Worm (Caenorhabditis elegans) whole organism, midembryonic: ENCODE data around the gene F43D2.7.

Experiments
- T22C8.4 ChIP-seq: fragments of 200-800 bp; sonication (Bioruptor generic); IDR thresholded peaks from 2 replicates; pipeline ENCODE4 v1.3.6; 2022; ENCODE audit warnings: missing genetic modification characterization, missing compliant biosample characterization
- cog-1 ChIP-seq: sonication (generic microtip); optimal IDR thresholded peaks from 2 replicates; lab custom pipeline; 2016; ENCODE audit warnings: missing genetic modification characterization, missing compliant biosample characterization
- flt-1 ChIP-seq: fragments of 200-800 bp; sonication (Bioruptor generic); IDR thresholded peaks from 2 replicates; pipeline ENCODE4 v1.3.6; 2022; ENCODE audit warnings: missing genetic modification characterization, missing compliant biosample characterization
- klf-2 ChIP-seq: fragments of 200-800 bp; sonication (Bioruptor generic); conservative IDR thresholded peaks from 2 replicates; pipeline ENCODE4 v1.3.6; 2022; ENCODE audit warnings: missing genetic modification reagents, missing genetic modification characterization, missing compliant biosample characterization
- med-1 ChIP-seq: sonication (generic microtip); optimal IDR thresholded peaks from 2 replicates; lab custom pipeline; 2017; ENCODE audit warnings: missing genetic modification characterization, mild to moderate bottlenecking, missing compliant biosample characterization, antibody characterized with exemption, missing genetic modification reagents; ENCODE audit not compliant: insufficient read depth
- ref-1 ChIP-seq: fragments of 200-800 bp; sonication (Bioruptor generic); conservative IDR thresholded peaks from 2 replicates; pipeline ENCODE4 v1.3.6; 2022; ENCODE audit warnings: missing genetic modification reagents, missing genetic modification characterization, missing compliant biosample characterization
- tab-1 ChIP-seq: fragments of 200-800 bp; sonication (Bioruptor generic); IDR thresholded peaks from 2 replicates; pipeline ENCODE4 v1.3.6; 2022; ENCODE audit warnings: missing genetic modification characterization, missing compliant biosample characterization
- ztf-23 ChIP-seq: fragments of 200-800 bp; sonication (Bioruptor generic); IDR thresholded peaks from 2 replicates; pipeline ENCODE4 v1.3.6; 2022; ENCODE audit warnings: missing genetic modification reagents, missing genetic modification characterization, missing compliant biosample characterization
- ztf-29 ChIP-seq: fragments of 200-800 bp; sonication (Bioruptor generic); IDR thresholded peaks from 2 replicates; pipeline ENCODE4 v1.3.6; 2022; ENCODE audit warnings: missing genetic modification reagents, missing genetic modification characterization, missing compliant biosample characterization

The F43D2.7 gene

DNA sequence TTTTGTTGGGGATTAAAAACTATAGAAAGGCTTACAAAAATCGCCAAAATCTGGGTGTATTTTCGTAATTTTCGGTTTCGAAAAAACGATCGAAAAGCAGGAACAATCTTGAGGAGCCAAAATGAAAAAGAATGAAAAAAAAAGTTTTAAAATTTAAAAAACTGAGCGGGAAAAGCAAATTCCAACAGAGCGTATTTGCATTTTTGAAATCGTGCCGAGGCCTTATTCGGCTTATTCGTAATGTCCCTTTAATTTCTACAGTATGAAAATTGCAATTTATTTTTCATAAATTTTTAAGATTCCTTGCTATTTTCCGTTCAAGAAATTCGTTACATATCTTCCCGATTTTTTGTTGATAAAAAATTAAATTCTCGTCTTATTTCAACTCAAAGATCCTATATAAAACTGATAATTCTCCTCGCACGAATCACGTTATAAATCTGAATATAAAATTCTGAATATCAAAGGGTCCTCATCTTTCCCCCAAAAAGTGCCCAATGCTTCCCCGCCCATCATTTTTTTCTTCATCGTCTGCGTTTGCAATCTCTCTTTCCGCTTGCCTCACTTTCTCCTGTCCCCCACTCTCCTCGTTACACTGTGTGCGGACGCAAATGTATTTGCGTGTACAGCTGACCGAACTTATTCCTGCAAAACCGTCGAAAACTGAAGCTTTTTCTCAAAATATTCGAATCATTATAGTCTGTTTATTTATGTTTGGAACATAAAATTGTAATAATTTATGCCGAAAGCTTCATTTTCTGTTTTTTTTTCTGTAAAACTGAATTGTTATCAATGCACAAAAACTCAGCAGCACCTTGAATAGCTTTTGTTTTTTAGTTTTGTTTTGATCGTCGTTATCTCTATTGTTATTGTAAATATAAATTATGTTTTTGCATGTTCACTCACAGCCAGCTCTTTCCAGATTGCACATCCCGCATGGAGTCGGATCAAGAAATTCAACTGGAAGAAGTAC is 6.1 kb upstream of the F43D2.7 start, which contains the start of the genes rfc-1 and pmp-3:
Gene rfc-1, minus strand, starts transcription at position 163 of the 973 bp plus-strand sequence.
Gene pmp-3, plus strand, starts transcription at position 923 of the 973 bp plus-strand sequence.
- TF ChIP-seq ref-1 (GFP tag; lab: Robert Waterston, UW) = no peak
- no peak for TF ChIP-seq klf-2
- TF ChIP-seq med-1 = no peak
- no peak for TF ChIP-seq ztf-23 (GFP tag; lab: Robert Waterston, UW)
- no peak for TF ChIP-seq T22C8.4 (GFP tag; lab: Robert Waterston, UW)
- TF ChIP-seq flt-1 = 0 out of 2 replicates have a peak, but pooled peaks have one; percentile 38
- no peak for TF ChIP-seq cog-1 (tag; lab: Kevin White, UChicago)
- no peak for TF ChIP-seq tab-1

DNA sequence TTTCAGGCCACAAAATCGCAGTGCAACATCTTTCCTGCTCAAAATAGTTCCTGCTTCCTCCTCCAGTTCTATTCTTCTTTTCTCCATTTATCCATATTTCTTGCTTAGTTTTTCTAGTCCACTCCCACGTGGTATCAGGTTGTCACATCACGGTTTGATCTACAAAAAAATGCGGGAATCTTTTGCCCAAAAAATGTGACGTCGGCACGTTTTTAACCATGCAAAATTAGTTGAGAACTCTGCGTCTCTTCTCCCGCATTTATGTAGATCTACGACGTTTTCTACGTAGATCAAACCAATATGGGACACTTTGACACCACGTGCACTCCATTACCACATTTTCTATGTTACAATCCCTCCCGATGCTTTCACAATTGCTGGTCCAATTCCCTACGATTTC is 2.0 kb upstream of the F43D2.7 start:
- TF ChIP-seq tab-1 (no peak), cog-1 (tag; lab: Kevin White, UChicago) (no peak), ref-1 (GFP tag; lab: Robert Waterston, UW) (no peak), T22C8.4 (GFP tag; lab: Robert Waterston, UW) (no peak), ztf-29 (no peak)

DNA sequence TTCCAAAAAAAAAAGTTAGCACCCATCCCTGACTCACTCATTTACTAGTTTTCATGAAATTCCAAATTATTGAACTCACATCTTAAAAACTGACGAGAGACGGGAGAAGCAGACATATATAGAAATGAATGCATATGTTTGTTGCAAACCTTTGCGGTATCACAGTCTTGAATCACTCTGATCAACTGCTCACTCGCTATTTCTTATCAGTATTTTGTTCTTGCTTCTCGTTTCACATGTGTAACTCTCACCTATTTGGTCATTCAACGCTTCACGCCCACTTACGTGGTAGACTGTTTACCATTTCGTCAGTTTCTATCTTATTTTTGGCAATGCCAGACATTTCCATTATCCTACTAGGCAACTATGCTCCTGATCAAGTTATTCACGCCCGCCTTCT is 798 bp upstream of the F43D2.7 start, which contains the start of gene C54G10.1:
Gene C54G10.1, plus strand, starts transcription at position 333 of the 400 bp plus-strand sequence.
- TF ChIP-seq cog-1 (tag; lab: Kevin White, UChicago) (no peak), ztf-23 (GFP tag; lab: Robert Waterston, UW) (no peak), tab-1 (no peak), klf-2 (no peak), ref-1 (GFP tag; lab: Robert Waterston, UW) (no peak), flt-1 (no peak), ztf-29 (no peak), T22C8.4 (GFP tag; lab: Robert Waterston, UW) (no peak), med-1 (no peak)

DNA sequence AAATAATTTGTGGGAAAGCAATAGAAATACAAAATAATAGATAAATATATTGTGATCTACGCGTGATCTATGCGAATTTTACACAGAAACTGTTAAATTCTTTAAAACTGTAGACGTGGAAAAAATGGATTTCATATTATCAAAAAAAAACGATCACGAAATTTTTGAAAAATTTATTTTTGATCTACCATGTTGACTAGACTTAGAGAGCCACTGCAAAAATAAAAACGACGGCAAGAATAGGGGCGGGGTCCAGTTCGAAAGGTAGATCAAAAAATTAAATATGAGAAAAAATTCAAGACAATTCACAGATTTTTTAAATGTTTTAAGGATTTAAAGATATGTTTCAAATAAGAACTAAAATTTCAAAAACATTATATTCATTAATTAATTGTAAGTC is 1.9 kb downstream of the F43D2.7 start:
- no peak for TF ChIP-seq ztf-23 (GFP tag; lab: Robert Waterston, UW)
- no peak for TF ChIP-seq med-1
- TF ChIP-seq tab-1 = no peak
- no peak for TF ChIP-seq klf-2
- no peak for TF ChIP-seq flt-1
- TF ChIP-seq T22C8.4 (GFP tag; lab: Robert Waterston, UW) = no peak
- no peak for TF ChIP-seq cog-1 (tag; lab: Kevin White, UChicago)
- TF ChIP-seq ztf-29 = no peak
- no peak for TF ChIP-seq ref-1 (GFP tag; lab: Robert Waterston, UW)

DNA sequence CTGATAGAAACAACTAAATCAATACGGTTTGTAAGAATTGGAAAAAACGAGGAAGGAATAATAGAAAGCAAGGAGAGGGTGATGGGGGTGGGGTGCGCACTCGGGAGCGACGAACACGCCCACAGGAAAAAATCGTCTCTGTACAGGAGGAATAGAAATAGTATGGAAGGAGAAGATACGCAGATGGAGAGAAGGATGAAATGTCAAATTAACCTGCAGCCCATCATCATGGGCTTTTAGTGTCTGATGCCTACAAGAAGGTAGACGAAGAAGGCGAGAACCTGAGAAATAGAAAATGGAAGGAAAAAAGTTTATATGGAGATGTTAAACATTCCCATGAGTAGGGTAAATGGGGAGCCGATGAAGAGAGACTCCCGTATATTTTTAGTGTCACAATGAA is 4.9 kb downstream of the F43D2.7 start, which contains the start of gene F43D2.6:
Gene F43D2.6, minus strand, starts transcription at position 62 of the 400 bp plus-strand sequence.
- TF ChIP-seq cog-1 (tag; lab: Kevin White, UChicago) (no peak), flt-1 (no peak), med-1 (no peak), ztf-29 (no peak), ztf-23 (GFP tag; lab: Robert Waterston, UW) (no peak), T22C8.4 (GFP tag; lab: Robert Waterston, UW) (no peak), tab-1 (no peak), ref-1 (GFP tag; lab: Robert Waterston, UW) (no peak)

DNA sequence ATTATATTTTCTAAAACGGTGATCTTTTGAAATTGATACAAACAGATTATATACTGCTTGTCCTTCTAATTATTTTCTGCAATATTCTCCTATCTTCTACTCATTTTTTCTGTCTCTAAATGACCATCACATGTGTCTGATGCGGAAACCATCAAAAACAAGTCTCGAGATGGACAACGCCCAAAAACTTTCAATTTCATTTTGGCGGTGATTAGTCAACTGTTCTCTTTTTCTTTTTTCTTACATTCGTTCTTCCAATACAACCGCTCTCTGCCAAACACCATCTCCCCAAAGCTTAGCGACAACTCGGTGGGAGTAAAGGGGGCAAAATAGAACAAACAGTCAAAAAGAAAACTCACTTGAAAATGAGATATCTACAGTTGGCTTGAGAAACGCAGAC is 6.7 kb downstream of the F43D2.7 start:
- TF ChIP-seq tab-1 (no peak), klf-2 (no peak), med-1 (no peak), T22C8.4 (GFP tag; lab: Robert Waterston, UW) (no peak), cog-1 (tag; lab: Kevin White, UChicago) (no peak), flt-1 (no peak), ztf-23 (GFP tag; lab: Robert Waterston, UW) (no peak), ztf-29 (no peak), ref-1 (GFP tag; lab: Robert Waterston, UW) (no peak)

DNA sequence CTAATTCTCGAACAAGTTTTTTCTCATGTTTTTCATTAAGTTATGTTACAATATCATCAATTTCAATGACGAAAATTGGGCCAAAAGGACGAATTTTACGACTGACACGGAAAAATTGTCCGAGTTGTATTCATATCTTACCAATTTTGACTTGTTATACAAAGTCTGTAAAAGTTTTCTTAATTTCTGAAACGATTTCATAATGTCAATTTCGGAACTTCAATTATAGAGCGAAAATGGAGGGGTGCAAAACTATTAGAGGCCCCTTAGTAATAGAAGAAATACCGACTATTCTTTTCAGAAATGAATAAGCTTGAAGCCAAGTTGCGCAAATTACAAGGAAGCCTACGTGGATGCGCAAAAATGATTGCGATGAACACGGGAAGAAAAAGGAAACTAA is 8.4 kb downstream of the F43D2.7 start, which contains the start of gene F43D2.3:
Gene F43D2.3, plus strand, starts transcription at position 301 of the 400 bp plus-strand sequence.
- TF ChIP-seq tab-1 = no peak

DNA sequence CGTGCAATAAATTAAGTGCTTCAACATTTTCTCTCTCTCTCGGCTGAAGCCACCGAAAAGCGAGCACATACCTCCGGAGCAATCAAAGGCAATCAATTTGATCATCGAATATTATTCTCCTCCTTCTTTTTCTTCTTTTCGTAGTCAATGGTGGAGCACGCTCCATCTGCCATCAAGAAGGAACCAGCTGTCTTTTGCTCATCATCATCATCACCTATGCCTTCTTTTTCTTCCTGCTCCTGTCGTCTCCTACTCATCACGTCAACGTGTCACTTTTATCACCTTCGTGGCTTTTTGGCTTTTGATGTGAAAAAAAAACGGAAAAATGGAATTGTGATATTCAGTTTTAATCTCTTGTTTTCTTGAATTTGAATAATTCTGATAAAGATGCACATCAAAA is 14.3 kb downstream of the F43D2.7 start:
- TF ChIP-seq flt-1 = no peak
- TF ChIP-seq tab-1 = no peak
- TF ChIP-seq med-1 = no peak
- TF ChIP-seq cog-1 (tag; lab: Kevin White, UChicago) = no peak
- TF ChIP-seq ztf-29 = no peak
- TF ChIP-seq ref-1 (GFP tag; lab: Robert Waterston, UW) = no peak
- TF ChIP-seq klf-2 = no peak
- no peak for TF ChIP-seq ztf-23 (GFP tag; lab: Robert Waterston, UW)
- TF ChIP-seq T22C8.4 (GFP tag; lab: Robert Waterston, UW) = no peak

DNA sequence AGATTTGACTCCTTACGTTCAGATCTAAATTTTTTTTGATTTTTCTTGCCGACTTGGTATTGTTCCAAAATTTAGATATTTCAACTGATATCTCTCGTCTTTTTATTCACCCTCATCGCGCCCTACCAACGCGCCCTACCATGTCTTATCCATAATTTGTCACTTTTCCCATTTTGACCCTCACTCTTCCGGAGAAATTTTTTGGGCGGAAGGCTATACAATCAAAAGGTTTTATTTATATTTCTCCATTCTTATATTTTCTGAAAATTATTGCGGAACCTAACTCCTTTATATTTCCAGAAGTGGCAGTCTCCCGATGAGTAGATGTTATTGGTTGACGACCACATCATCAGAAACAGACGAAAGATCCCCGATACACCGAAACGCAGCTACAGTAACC is 19.1 kb downstream of the F43D2.7 start, which contains the start of gene hot-1:
Gene hot-1, plus strand, starts transcription at position 301 of the 400 bp plus-strand sequence.
- TF ChIP-seq ztf-23 (GFP tag; lab: Robert Waterston, UW) (no peak), flt-1 (no peak), tab-1 (no peak), cog-1 (tag; lab: Kevin White, UChicago) (no peak)

DNA sequence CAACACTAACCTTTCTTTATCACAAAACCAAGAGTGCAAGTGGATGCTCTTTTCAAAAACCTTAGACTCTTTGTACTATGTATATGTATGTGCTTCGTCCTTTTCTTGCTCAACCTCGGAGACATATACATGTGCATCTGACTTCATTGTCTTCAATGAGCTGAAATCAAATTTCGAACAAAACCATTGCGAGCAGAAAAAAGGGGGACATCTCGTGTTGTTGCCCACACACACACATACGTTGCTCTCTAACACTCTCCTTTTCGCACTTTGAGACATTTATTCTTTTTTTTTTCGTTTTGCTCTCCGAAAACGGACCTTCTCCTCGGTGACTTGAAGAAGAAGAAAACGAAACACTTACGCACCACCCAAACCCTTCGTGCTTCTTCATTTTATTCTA is 19.7 kb downstream of the F43D2.7 start:
- TF ChIP-seq ztf-29 (no peak), tab-1 (no peak), med-1 (no peak), flt-1 (no peak), T22C8.4 (GFP tag; lab: Robert Waterston, UW) (no peak), ref-1 (GFP tag; lab: Robert Waterston, UW) (no peak), klf-2 (no peak), ztf-23 (GFP tag; lab: Robert Waterston, UW) (no peak)
